Worm (Caenorhabditis elegans) whole organism, L2 larva: ENCODE measurements around the gene ZK892.5.

ENCODE experiments used
- C34F6.9 ChIP-seq: fragments of 150-350 bp; optimal IDR thresholded peaks from 2 replicates; lab custom pipeline; 2014; ENCODE audit warnings: missing biosample characterization, missing genetic modification characterization
- F13H6.1 ChIP-seq: sonication (generic microtip); optimal IDR thresholded peaks from 2 replicates; lab custom pipeline; 2016; ENCODE audit warnings: missing genetic modification characterization, missing compliant biosample characterization
- Y55F3AM.14 ChIP-seq: fragments of 200-800 bp; sonication (Bioruptor generic); optimal IDR thresholded peaks from 2 replicates; lab custom pipeline; 2018; ENCODE audit warnings: mild to moderate bottlenecking, missing genetic modification characterization, missing compliant biosample characterization
- ZK546.5 ChIP-seq: sonication (generic microtip); optimal IDR thresholded peaks from 2 replicates; lab custom pipeline; 2017; ENCODE audit warnings: missing biosample characterization, missing genetic modification characterization
- alr-1 ChIP-seq: fragments of 150-350 bp; optimal IDR thresholded peaks from 2 replicates; lab custom pipeline; 2014; ENCODE audit warnings: missing biosample characterization, missing genetic modification characterization
- aly-2 ChIP-seq: fragments of 150-350 bp; optimal IDR thresholded peaks from 2 replicates; lab custom pipeline; 2014; ENCODE audit warnings: missing biosample characterization, missing genetic modification characterization
- ceh-16 ChIP-seq: fragments of 150-350 bp; optimal IDR thresholded peaks from 2 replicates; lab custom pipeline; 2014; ENCODE audit warnings: missing biosample characterization, missing genetic modification characterization
- ceh-82 ChIP-seq: fragments of 150-350 bp; optimal IDR thresholded peaks from 2 replicates; lab custom pipeline; 2014; ENCODE audit warnings: missing biosample characterization, missing genetic modification characterization
- egl-27 ChIP-seq: sonication (generic microtip); optimal IDR thresholded peaks from 3 replicates; lab custom pipeline; 2017; ENCODE audit warnings: missing biosample characterization, missing genetic modification reagents, missing genetic modification characterization
- elt-1 ChIP-seq: fragments of 150-350 bp; optimal IDR thresholded peaks from 2 replicates; lab custom pipeline; 2014; ENCODE audit warnings: missing biosample characterization, missing genetic modification characterization
- elt-3 ChIP-seq: sonication (generic microtip); optimal IDR thresholded peaks from 2 replicates; lab custom pipeline; 2017; ENCODE audit warnings: missing biosample characterization, missing genetic modification characterization
- gmeb-1 ChIP-seq: fragments of 150-350 bp; optimal IDR thresholded peaks from 2 replicates; lab custom pipeline; 2014; ENCODE audit warnings: missing biosample characterization, missing genetic modification characterization
- lin-11 ChIP-seq: fragments of 150-350 bp; sonication (generic microtip); optimal IDR thresholded peaks from 2 replicates; lab custom pipeline; 2014; ENCODE audit warnings: missing biosample characterization, missing genetic modification characterization, inconsistent platforms, mixed read lengths
- lin-13 ChIP-seq: fragments of 150-350 bp; optimal IDR thresholded peaks from 2 replicates; lab custom pipeline; 2014; ENCODE audit warnings: missing biosample characterization, missing genetic modification reagents, missing genetic modification characterization
- lsy-2 ChIP-seq, 2 experiments: fragments of 150-350 bp in 1 of 2; sonication (generic microtip) in 1 of 2; optimal IDR thresholded peaks; 2 replicates each; lab custom pipeline; 2014 to 2017; ENCODE audit warnings: missing biosample characterization in 2 of 2, missing genetic modification characterization in 2 of 2
- mab-5 ChIP-seq: fragments of 150-350 bp; optimal IDR thresholded peaks from 2 replicates; lab custom pipeline; 2014; ENCODE audit warnings: missing biosample characterization, missing genetic modification characterization
- mbf-1 ChIP-seq: sonication (generic microtip); optimal IDR thresholded peaks from 2 replicates; lab custom pipeline; 2017; ENCODE audit warnings: missing biosample characterization, missing genetic modification characterization
- mdl-1 ChIP-seq, 2 experiments: fragments of 150-350 bp in 1 of 2; sonication (generic microtip) in 1 of 2; optimal IDR thresholded peaks; 2 replicates each; lab custom pipeline; 2017; ENCODE audit warnings: missing biosample characterization in 2 of 2, missing genetic modification characterization in 2 of 2
- nhr-129 ChIP-seq: fragments of 150-350 bp; optimal IDR thresholded peaks from 2 replicates; lab custom pipeline; 2014; ENCODE audit warnings: missing biosample characterization, missing genetic modification characterization
- nhr-21 ChIP-seq: fragments of 150-350 bp; optimal IDR thresholded peaks from 2 replicates; lab custom pipeline; 2014; ENCODE audit warnings: missing biosample characterization, missing genetic modification characterization
- nhr-237 ChIP-seq: fragments of 150-350 bp; optimal IDR thresholded peaks from 2 replicates; lab custom pipeline; 2014; ENCODE audit warnings: missing biosample characterization, missing genetic modification characterization
- nhr-25 ChIP-seq: fragments of 150-350 bp; sonication (generic microtip); optimal IDR thresholded peaks from 3 replicates; lab custom pipeline; 2014; ENCODE audit warnings: missing biosample characterization, missing genetic modification characterization
- nhr-6 ChIP-seq: fragments of 150-350 bp; optimal IDR thresholded peaks from 2 replicates; lab custom pipeline; 2014; ENCODE audit warnings: missing biosample characterization, missing genetic modification characterization
- nhr-77 ChIP-seq: fragments of 150-350 bp; optimal IDR thresholded peaks from 2 replicates; lab custom pipeline; 2014; ENCODE audit warnings: missing biosample characterization, missing genetic modification characterization
- peb-1 ChIP-seq: fragments of 150-350 bp; optimal IDR thresholded peaks from 2 replicates; lab custom pipeline; 2014; ENCODE audit warnings: missing biosample characterization, missing genetic modification characterization
- skn-1 ChIP-seq: sonication (generic microtip); optimal IDR thresholded peaks from 2 replicates; lab custom pipeline; 2017; ENCODE audit warnings: missing biosample characterization, missing genetic modification characterization
- sma-3 ChIP-seq: sonication (generic microtip); optimal IDR thresholded peaks from 2 replicates; lab custom pipeline; 2016; ENCODE audit warnings: missing genetic modification reagents, missing genetic modification characterization, missing compliant biosample characterization
- sma-9 ChIP-seq, 2 experiments: fragments of 150-350 bp in 1 of 2; sonication (generic microtip) in 1 of 2; optimal IDR thresholded peaks; 2 replicates each; lab custom pipeline; 2014 to 2016; ENCODE audit warnings: missing genetic modification characterization in 2 of 2, mild to moderate bottlenecking in 1 of 2, missing biosample characterization in 1 of 2, missing compliant biosample characterization in 1 of 2, missing genetic modification reagents in 1 of 2, moderate library complexity in 1 of 2
- unc-62 ChIP-seq: fragments of 150-350 bp; optimal IDR thresholded peaks from 2 replicates; lab custom pipeline; 2014; ENCODE audit warnings: missing biosample characterization, missing genetic modification reagents, missing genetic modification characterization
- zag-1 ChIP-seq: fragments of 150-350 bp; optimal IDR thresholded peaks from 2 replicates; lab custom pipeline; 2014; ENCODE audit warnings: missing biosample characterization, missing genetic modification characterization
- ztf-1 ChIP-seq: fragments of 200-800 bp; sonication (Bioruptor generic); conservative IDR thresholded peaks from 2 replicates; pipeline ENCODE4 v1.3.6; 2022; ENCODE audit warnings: missing genetic modification characterization, missing compliant biosample characterization
- ztf-11 ChIP-seq: sonication (generic microtip); optimal IDR thresholded peaks from 2 replicates; lab custom pipeline; 2017; ENCODE audit warnings: missing biosample characterization, missing genetic modification characterization

ZK892.5 gene

DNA sequence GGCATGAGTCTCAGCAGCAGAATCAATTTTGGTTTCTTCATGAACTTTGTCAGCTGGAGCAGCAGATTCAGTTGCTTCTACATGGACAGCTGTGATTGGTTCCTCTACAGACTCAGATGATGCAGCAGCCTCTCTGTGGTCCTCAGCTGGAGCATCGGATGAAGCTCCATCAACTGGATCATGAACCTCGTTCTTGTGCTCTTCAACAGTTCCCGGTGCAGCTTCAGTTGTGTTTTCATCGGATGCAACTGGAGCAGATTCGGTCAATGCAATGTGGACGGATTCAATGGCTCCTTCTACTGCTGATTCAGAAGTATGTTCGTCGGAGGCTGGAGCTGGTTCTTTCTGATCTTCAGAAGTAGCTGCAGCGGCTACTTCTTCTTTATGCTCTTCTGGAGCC lies 6.4 kb downstream of the ZK892.5 start:
- TF ChIP-seq nhr-21 (tag; lab: Kevin White, UChicago) (no peak), unc-62 (GFP tag; lab: Kevin White, UChicago) (no peak), skn-1 (tag; lab: Kevin White, UChicago) (no peak), nhr-237 (tag; lab: Kevin White, UChicago) (no peak)

ce11 chrII:10016013-10016412 lies 8.0 kb downstream of the ZK892.5 start, which contains the start of gene lec-2:
TSS of gene lec-2 (minus strand) at chrII:10016183.
- peak; percentile 6 to 12 for TF ChIP-seq mdl-1 (tag; optimal IDR thresholded peaks at IDR 0.05; lab: Kevin White, UChicago)
- peak; percentile 24 for TF ChIP-seq lin-11 (tag; lab: Kevin White, UChicago)
- peak; percentile 10 for TF ChIP-seq sma-3 (GFP tag; lab: Kevin White, UChicago)
- no peak for TF ChIP-seq zag-1 (tag; lab: Kevin White, UChicago)
- TF ChIP-seq F13H6.1 (tag; lab: Kevin White, UChicago): peak; percentile 40
- TF ChIP-seq C34F6.9 (tag; lab: Kevin White, UChicago): no peak
- TF ChIP-seq elt-1 (tag; lab: Kevin White, UChicago): no peak
- peak; percentile 44 for TF ChIP-seq nhr-129 (tag; lab: Kevin White, UChicago)
- no peak for TF ChIP-seq mbf-1
- peak; percentile 36 for TF ChIP-seq sma-9 (GFP tag; optimal IDR thresholded peaks at IDR 0.05; lab: Kevin White, UChicago)
- no peak for TF ChIP-seq sma-9 (tag; optimal IDR thresholded peaks at IDR 0.05; lab: Kevin White, UChicago)
- TF ChIP-seq peb-1 (tag; lab: Kevin White, UChicago): no peak
- TF ChIP-seq Y55F3AM.14 (GFP tag; lab: Kevin White, UChicago): no peak
- TF ChIP-seq nhr-77 (tag; lab: Kevin White, UChicago): no peak

DNA sequence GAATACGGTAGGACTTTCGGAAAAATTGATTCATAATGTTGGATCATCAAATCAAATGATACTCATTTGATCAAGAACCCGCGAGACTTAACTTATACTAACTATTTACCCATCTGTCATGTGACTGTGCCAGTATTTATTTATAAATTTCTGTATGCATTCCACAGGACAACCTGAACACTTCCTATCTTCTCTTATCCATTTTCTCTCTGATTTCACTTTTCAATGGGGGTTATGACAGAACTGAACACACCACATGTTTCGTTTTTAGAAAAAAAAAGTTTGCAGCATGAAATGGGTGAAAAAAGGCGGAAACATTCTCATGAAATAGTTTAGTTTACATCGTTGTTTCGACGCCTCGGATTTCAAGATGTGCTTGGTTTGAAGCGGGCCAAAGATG lies 9.5 kb downstream of the ZK892.5 start:
- TF ChIP-seq ceh-16 (no peak), nhr-25 (tag; lab: Kevin White, UChicago) (no peak), nhr-6 (tag; lab: Kevin White, UChicago) (no peak)
- TF ChIP-seq, all 48 proteins: peak for 0

ce11 chrII:10019669-10020068 lies 11.7 kb downstream of the ZK892.5 start:
- peak; percentile 30 for TF ChIP-seq gmeb-1
- TF ChIP-seq elt-1 (tag; lab: Kevin White, UChicago): no peak
- TF ChIP-seq ZK546.5 (tag; lab: Kevin White, UChicago): no peak
- no peak for TF ChIP-seq ceh-82 (tag; lab: Kevin White, UChicago)
- peak; percentile 59 for TF ChIP-seq nhr-25 (tag; lab: Kevin White, UChicago)

- TF ChIP-seq aly-2 (tag; lab: Kevin White, UChicago) (no peak), lin-13 (GFP tag; lab: Kevin White, UChicago) (no peak), unc-62 (GFP tag; lab: Kevin White, UChicago) (no peak), lsy-2 (tag; optimal IDR thresholded peaks at IDR 0.05; lab: Kevin White, UChicago) (no peak), peb-1 (tag; lab: Kevin White, UChicago) (no peak), nhr-6 (tag; lab: Kevin White, UChicago) (no peak), elt-3 (tag; lab: Kevin White, UChicago) (no peak), mbf-1 (no peak), nhr-237 (tag; lab: Kevin White, UChicago) (no peak), alr-1 (tag; lab: Kevin White, UChicago) (no peak), ztf-11 (tag; lab: Kevin White, UChicago) (no peak), egl-27 (tag; lab: Kevin White, UChicago) (no peak), ztf-1 (GFP tag; lab: Robert Waterston, UW) (no peak), zag-1 (tag; lab: Kevin White, UChicago) (no peak)
- TF ChIP-seq, all 48 proteins: peak for 0
Observed at ce11 chrII:10021749-10022148, 13.7 kb downstream of the ZK892.5 start.

DNA sequence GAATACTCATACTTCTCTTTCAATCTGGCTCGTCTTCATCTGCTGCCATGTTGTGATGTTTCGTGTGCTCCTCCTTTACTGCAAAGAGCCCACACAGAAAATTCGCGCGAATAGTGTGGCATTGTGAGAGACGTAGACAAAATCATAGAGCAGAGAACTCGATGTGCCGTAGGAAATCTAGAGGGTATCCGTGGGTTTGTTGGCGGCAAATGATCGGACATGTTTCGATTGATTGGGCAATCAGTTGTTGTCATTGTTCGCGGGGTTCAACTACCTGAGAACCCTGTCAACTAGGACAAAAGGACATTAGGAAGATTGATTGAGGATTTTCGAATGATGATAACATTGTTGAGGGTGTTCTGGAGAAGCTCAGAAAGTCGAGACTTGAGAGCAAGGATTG lies 17.0 kb downstream of the ZK892.5 start:
- TF ChIP-seq mab-5 (tag; lab: Kevin White, UChicago) (no peak), nhr-129 (tag; lab: Kevin White, UChicago) (peak; percentile 58)
